Fruit fly (Drosophila melanogaster): ENCODE measurements around the gene CG7246.

The CG7246 gene

DNA sequence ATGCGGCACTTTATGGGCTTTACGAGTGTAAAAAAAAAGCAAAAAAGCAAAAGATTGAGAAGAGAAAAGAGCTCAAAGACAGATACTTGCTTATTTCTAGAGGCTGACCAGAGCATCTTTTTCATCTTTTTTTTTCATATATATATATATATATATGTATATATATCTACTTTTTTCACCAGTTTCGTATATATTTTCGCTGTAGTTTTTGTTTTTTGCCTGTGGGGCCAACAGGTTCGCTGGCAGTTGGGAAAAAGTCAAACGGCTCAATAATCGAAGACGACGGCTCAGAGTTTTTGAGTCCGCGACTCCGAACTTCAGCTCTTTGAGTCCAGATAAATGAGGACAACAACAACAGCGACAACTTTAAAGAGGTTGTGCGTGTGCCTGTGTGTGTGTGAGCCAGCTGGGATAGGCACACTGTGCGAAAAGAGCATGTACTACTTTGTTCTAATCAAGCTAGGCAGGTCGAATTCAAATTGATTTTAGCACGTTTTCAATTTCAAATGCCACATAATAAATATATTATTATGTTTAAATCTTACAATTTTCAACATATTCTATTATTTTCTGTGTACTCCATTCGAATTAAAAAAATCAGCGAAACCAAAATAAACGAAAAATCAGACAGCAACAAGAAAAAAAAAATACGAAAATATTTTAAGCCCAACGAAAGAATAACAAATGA, 13.9 kb downstream of the CG7246 start (continued):
- TF ChIP-seq sisA (GFP tag; IDR thresholded peaks at IDR 0.05) (peak; percentile 57), schlank (tag; optimal IDR thresholded peaks at IDR 0.05) (no peak), Sox100B (GFP tag; optimal IDR thresholded peaks at IDR 0.05) (peak; percentile 0), hkb (optimal IDR thresholded peaks at IDR 0.05) (no peak), hkb (GFP tag; IDR thresholded peaks at IDR 0.05) (peak; percentile 57), peb (GFP tag; IDR thresholded peaks at IDR 0.05) (no peak), CG2678 (tag; optimal IDR thresholded peaks at IDR 0.05) (peak; percentile 57), Aef1 (GFP tag; IDR thresholded peaks at IDR 0.05) (peak; percentile 41; the same call in 2 of the 3 replicates), ems (GFP tag; optimal IDR thresholded peaks at IDR 0.05) (no peak), CG4820 (GFP tag; optimal IDR thresholded peaks at IDR 0.05) (no peak), CG16813 (GFP tag; IDR thresholded peaks at IDR 0.05; ENCODE audit: partially characterized antibody) (no peak), Rfx (GFP tag; IDR thresholded peaks at IDR 0.05) (peak; percentile 58), E2f1 (GFP tag; IDR thresholded peaks at IDR 0.05) (no peak), CG10431 (GFP tag; optimal IDR thresholded peaks at IDR 0.05) (no peak), sug (tag; optimal IDR thresholded peaks at IDR 0.05) (no peak), Lpt (GFP tag; optimal IDR thresholded peaks at IDR 0.05) (no peak), vvl (GFP tag; IDR thresholded peaks at IDR 0.05) (peak; percentile 32; the same call in 1 of the 2 replicates), CG1529 (GFP tag; optimal IDR thresholded peaks at IDR 0.05) (no peak), kay (GFP tag; optimal IDR thresholded peaks at IDR 0.05) (no peak), CG18476 (GFP tag; optimal IDR thresholded peaks at IDR 0.05) (no peak), gcm (GFP tag; optimal IDR thresholded peaks at IDR 0.05) (no peak), pho (GFP tag; optimal IDR thresholded peaks at IDR 0.05) (no peak), MBD-R2 (GFP tag; IDR thresholded peaks at IDR 0.05) (no peak), dati (GFP tag; IDR thresholded peaks at IDR 0.05) (no peak), Med (GFP tag) (peak; percentile 43), NfI (GFP tag; optimal IDR thresholded peaks at IDR 0.05) (peak; percentile 6), Meics (GFP tag; optimal IDR thresholded peaks at IDR 0.05) (peak; percentile 10), CG9932 (GFP tag; IDR thresholded peaks at IDR 0.05) (peak; percentile 55), z (GFP tag; IDR thresholded peaks at IDR 0.05) (0 out of 3 replicates have a peak, but pooled peaks have one; percentile 13), CG10462 (GFP tag; optimal IDR thresholded peaks at IDR 0.05) (no peak), CkIIα-i1 (GFP tag; IDR thresholded peaks at IDR 0.05) (no peak), trh (GFP tag; optimal IDR thresholded peaks at IDR 0.05) (no peak), vnd (GFP tag; IDR thresholded peaks at IDR 0.05; ENCODE audit: partially characterized antibody) (no peak), CG12744 (GFP tag; optimal IDR thresholded peaks at IDR 0.05) (no peak), Lim3 (GFP tag; IDR thresholded peaks at IDR 0.05) (no peak), tll (GFP tag; optimal IDR thresholded peaks at IDR 0.05) (no peak), sc (optimal IDR thresholded peaks at IDR 0.05) (no peak), sc (GFP tag; optimal IDR thresholded peaks at IDR 0.05) (no peak), Mrtf (GFP tag; IDR thresholded peaks at IDR 0.05) (no peak), CG34422 (GFP tag; IDR thresholded peaks at IDR 0.05) (no peak; the same call in 2 of the 3 replicates), Oli (tag; optimal IDR thresholded peaks at IDR 0.05) (peak; percentile 35), ken (GFP tag; IDR thresholded peaks at IDR 0.05) (no peak; the same call in 2 of the 3 replicates), CG10654 (GFP tag; optimal IDR thresholded peaks at IDR 0.05) (no peak), p53 (GFP tag; optimal IDR thresholded peaks at IDR 0.05) (no peak), CG4404 (GFP tag; IDR thresholded peaks at IDR 0.05) (no peak), CG33213 (GFP tag; optimal IDR thresholded peaks at IDR 0.05) (no peak), zen (tag; optimal IDR thresholded peaks at IDR 0.05) (no peak), NC2α (GFP tag; optimal IDR thresholded peaks at IDR 0.05) (no peak), Sry-β (GFP tag; optimal IDR thresholded peaks at IDR 0.05) (no peak), CG10366 (GFP tag; IDR thresholded peaks at IDR 0.05) (no peak), dpn (GFP tag; optimal IDR thresholded peaks at IDR 0.05) (peak in 1 of 2 experiments; percentile 20)
